Worm (Caenorhabditis elegans) whole organism, young adult: ENCODE results near the gene gtf-2A2.

Experiments
- B0261.1 ChIP-seq: sonication (generic microtip); optimal IDR thresholded peaks from 2 replicates; lab custom pipeline; 2016; ENCODE audit warnings: mild to moderate bottlenecking, missing genetic modification characterization, moderate library complexity, missing compliant biosample characterization
- F57C9.4 ChIP-seq: sonication (generic microtip); optimal IDR thresholded peaks from 2 replicates; lab custom pipeline; 2017; ENCODE audit warnings: mild to moderate bottlenecking, missing genetic modification characterization, missing compliant biosample characterization
- Y79H2A.3 ChIP-seq: fragments of 200-800 bp; sonication (Bioruptor generic); conservative IDR thresholded peaks from 2 replicates; pipeline ENCODE4 v1.3.6; 2022; ENCODE audit warnings: missing genetic modification reagents, missing genetic modification characterization, missing compliant biosample characterization
- athp-1 ChIP-seq: sonication (generic microtip); optimal IDR thresholded peaks from 2 replicates; lab custom pipeline; 2017; ENCODE audit warnings: mild to moderate bottlenecking, missing genetic modification characterization, missing compliant biosample characterization
- attf-5 ChIP-seq: fragments of 200-800 bp; sonication (Bioruptor generic); optimal IDR thresholded peaks from 2 replicates; lab custom pipeline; 2018; ENCODE audit warnings: mild to moderate bottlenecking, missing genetic modification characterization, missing compliant biosample characterization
- ccch-3 ChIP-seq: fragments of 200-800 bp; sonication (Bioruptor generic); optimal IDR thresholded peaks from 2 replicates; lab custom pipeline; 2018; ENCODE audit warnings: mild to moderate bottlenecking, missing genetic modification characterization, missing compliant biosample characterization
- ceh-27 ChIP-seq: fragments of 200-800 bp; sonication (Bioruptor generic); optimal IDR thresholded peaks from 2 replicates; lab custom pipeline; 2018; ENCODE audit warnings: mild to moderate bottlenecking, missing genetic modification characterization, moderate library complexity, missing compliant biosample characterization
- chd-7 ChIP-seq: sonication (generic microtip); optimal IDR thresholded peaks from 2 replicates; lab custom pipeline; 2016; ENCODE audit warnings: mild to moderate bottlenecking, missing genetic modification characterization, moderate library complexity, missing compliant biosample characterization
- hmg-1.2 ChIP-seq: fragments of 200-800 bp; sonication (Bioruptor generic); IDR thresholded peaks from 2 replicates; pipeline ENCODE4 v1.3.6; 2022; ENCODE audit warnings: missing genetic modification reagents, missing genetic modification characterization, missing compliant biosample characterization
- hmg-20 ChIP-seq: fragments of 200-800 bp; sonication (Bioruptor generic); IDR thresholded peaks from 2 replicates; pipeline ENCODE4 v1.3.6; 2022; ENCODE audit warnings: missing genetic modification reagents, missing genetic modification characterization, missing compliant biosample characterization
- lag-1 ChIP-seq: fragments of 200-800 bp; sonication (Bioruptor generic); IDR thresholded peaks from 2 replicates; pipeline ENCODE4 v1.3.6; 2022; ENCODE audit warnings: missing genetic modification reagents, missing genetic modification characterization, missing compliant biosample characterization
- lin-35 ChIP-seq, 3 experiments: fragments of 150-350 bp in 2 of 3; sonication (generic microtip) in 1 of 3; optimal IDR thresholded peaks; 2 replicates each; lab custom pipeline; 2014 to 2018; ENCODE audit warnings: missing biosample characterization in 3 of 3, missing genetic modification characterization in 3 of 3, missing genetic modification reagents in 3 of 3
- mcd-1 ChIP-seq: fragments of 200-800 bp; sonication (Bioruptor generic); IDR thresholded peaks from 2 replicates; pipeline ENCODE4 v1.3.6; 2022; ENCODE audit warnings: missing genetic modification reagents, missing genetic modification characterization, missing compliant biosample characterization
- nfyb-1 ChIP-seq: fragments of 200-800 bp; sonication (Bioruptor generic); IDR thresholded peaks from 2 replicates; pipeline ENCODE4 v1.3.6; 2022; ENCODE audit warnings: missing genetic modification reagents, missing genetic modification characterization, missing compliant biosample characterization
- nhr-90 ChIP-seq: sonication (generic microtip); optimal IDR thresholded peaks from 2 replicates; lab custom pipeline; 2016; ENCODE audit warnings: missing genotype, mild to moderate bottlenecking, missing genetic modification characterization, missing compliant biosample characterization
- rec-8 ChIP-seq, 2 experiments: sonication (generic microtip); optimal IDR thresholded peaks; 2 replicates each; lab custom pipeline; 2016; ENCODE audit warnings: mild to moderate bottlenecking in 2 of 2, missing genetic modification characterization in 2 of 2, missing genetic modification reagents in 2 of 2, missing genotype in 2 of 2, missing biosample characterization in 1 of 2, missing compliant biosample characterization in 1 of 2, moderate library complexity in 1 of 2
- sea-2 ChIP-seq: fragments of 200-800 bp; sonication (Bioruptor generic); IDR thresholded peaks from 2 replicates; pipeline ENCODE4 v1.3.6; 2022; ENCODE audit warnings: missing genetic modification characterization, missing compliant biosample characterization
- snpc-1.3 ChIP-seq: sonication (generic microtip); optimal IDR thresholded peaks from 2 replicates; lab custom pipeline; 2017; ENCODE audit warnings: missing genetic modification characterization, mild to moderate bottlenecking, missing compliant biosample characterization, antibody characterized with exemption, moderate library complexity, missing genotype, missing genetic modification reagents; ENCODE audit not compliant: insufficient read depth
- snpc-4 ChIP-seq, 5 experiments: fragments of 150-350 bp in 1 of 5; sonication (generic microtip) in 4 of 5; optimal IDR thresholded peaks; 2 replicates each; lab custom pipeline; 2014 to 2018; ENCODE audit warnings: missing genetic modification characterization in 5 of 5, missing biosample characterization in 3 of 5, antibody characterized with exemption in 2 of 5, mild to moderate bottlenecking in 2 of 5, missing compliant biosample characterization in 2 of 5, missing genotype in 2 of 5, moderate library complexity in 2 of 5, missing genetic modification reagents in 1 of 5
- ztf-18 ChIP-seq: sonication (generic microtip); optimal IDR thresholded peaks from 2 replicates; lab custom pipeline; 2016; ENCODE audit warnings: missing genotype, mild to moderate bottlenecking, missing genetic modification characterization, missing compliant biosample characterization
- ztf-3 ChIP-seq: fragments of 200-800 bp; sonication (Bioruptor generic); optimal IDR thresholded peaks from 2 replicates; lab custom pipeline; 2018; ENCODE audit warnings: mild to moderate bottlenecking, missing genetic modification characterization, missing compliant biosample characterization

The gtf-2A2 gene

DNA sequence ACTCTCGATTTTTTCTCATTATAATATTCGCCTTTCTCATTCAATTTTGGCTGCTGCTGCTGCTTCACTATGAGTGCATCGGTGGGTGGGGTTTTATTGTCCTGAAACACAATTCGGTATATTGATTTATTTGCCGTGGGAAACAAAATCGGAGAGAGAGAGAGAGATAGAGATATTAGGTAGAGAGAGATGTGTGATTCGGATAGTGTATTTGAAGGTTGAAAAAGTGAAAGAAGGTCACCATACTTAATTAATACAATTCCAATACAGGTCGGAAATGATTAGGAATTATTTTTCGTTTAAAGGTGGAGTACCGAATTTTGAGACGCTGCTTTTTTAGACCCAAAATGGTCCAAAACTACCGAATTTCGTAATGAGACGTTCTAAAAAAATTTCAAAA, 37.6 kb downstream of the gtf-2A2 start, which contains the start of gene tpst-1:
Gene tpst-1 (minus strand): TSS at position 101 of the 400 bp plus-strand sequence.
- TF ChIP-seq lag-1 (GFP tag; lab: Robert Waterston, UW) (no peak), chd-7 (tag; lab: Kevin White, UChicago) (no peak), sea-2 (no peak), hmg-20 (no peak), Y79H2A.3 (GFP tag; lab: Robert Waterston, UW) (no peak), ztf-18 (no peak), snpc-4 (GFP tag; optimal IDR thresholded peaks at IDR 0.05; lab: Kevin White, UChicago) (no peak), snpc-4 (tag; optimal IDR thresholded peaks at IDR 0.05; lab: Kevin White, UChicago) (no peak), ceh-27 (GFP tag; lab: Kevin White, UChicago) (no peak), B0261.1 (no peak), nhr-90 (tag; lab: Kevin White, UChicago) (no peak), attf-5 (GFP tag; lab: Kevin White, UChicago) (no peak), athp-1 (no peak)

DNA sequence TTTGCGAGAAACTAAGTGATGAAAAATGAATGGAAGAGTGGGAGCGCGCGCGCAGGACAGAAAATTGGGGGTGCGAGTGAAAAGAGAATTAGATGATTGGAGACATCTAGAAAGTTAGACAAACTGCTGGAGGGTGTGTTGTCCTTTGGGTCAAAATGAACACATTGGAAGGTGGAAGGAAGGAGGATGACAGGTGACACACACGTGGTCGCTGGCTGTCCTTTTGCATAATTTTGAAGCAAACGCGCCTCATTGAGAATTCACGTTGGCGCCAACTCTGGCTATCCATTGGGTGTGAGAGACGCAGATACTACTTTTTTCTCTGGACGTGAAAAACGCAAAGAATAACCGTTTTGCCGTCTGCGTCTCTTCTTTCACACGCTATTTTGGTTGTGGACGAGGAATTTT, 40.9 kb downstream of the gtf-2A2 start:
- TF ChIP-seq nfyb-1 (0 out of 2 replicates have a peak, but pooled peaks have one; percentile 22), mcd-1 (peak; percentile 75), hmg-1.2 (GFP tag; lab: Robert Waterston, UW) (peak; percentile 44; the same call in 1 of the 2 replicates), attf-5 (GFP tag; lab: Kevin White, UChicago) (peak; percentile 16)

DNA sequence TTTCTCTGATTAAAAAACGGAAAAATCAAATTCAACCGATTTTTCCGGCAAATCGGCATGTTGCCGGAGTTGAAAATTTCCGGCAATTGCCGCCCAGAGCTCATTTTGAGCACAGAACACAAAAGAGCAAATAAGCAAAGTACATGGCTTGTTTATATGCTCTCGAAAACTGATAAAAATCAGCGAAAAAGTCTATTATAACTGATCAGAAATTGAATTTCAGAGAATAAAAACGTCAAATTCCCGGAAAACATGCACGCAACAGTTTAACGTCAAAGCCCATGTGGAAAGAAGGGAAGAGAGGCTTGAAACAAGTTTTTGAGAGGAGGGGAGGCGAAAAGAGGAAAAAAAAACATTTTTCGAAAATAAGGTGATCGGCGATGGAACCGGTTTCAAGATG, 44.3 kb downstream of the gtf-2A2 start:
- TF ChIP-seq ccch-3 (GFP tag; lab: Kevin White, UChicago): no peak
- TF ChIP-seq ztf-3 (GFP tag; lab: Kevin White, UChicago): no peak
- no peak for TF ChIP-seq lin-35 (GFP tag; optimal IDR thresholded peaks at IDR 0.05; lab: Kevin White, UChicago)

DNA sequence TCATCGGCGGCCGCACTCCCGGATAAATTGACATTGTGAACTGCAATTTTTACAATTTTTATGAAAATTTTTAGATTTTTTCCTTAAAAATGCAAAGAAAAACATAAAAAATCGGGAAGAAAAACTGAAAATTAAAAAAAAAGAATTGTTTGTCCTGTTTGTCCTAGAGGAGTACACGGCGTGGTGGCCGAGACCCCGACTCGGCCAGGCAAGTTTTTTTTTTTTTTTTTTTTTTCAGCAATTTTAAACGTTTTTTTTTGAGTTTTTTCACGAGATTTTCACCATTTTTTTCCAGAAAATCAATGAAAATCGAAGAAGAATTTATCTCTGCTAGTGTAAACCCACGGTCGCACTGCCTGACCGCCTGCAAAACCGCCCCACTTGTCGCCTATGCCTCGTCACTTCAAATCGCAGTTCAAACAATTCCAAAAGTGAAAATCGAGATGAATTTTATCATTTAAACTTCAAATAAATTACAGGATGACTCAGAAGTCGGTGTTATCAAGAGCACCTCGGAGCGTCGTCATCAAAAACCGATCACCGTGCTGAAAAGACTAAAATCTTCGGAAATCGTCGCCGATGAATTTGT, 48.9 kb downstream of the gtf-2A2 start, which contains the start of the genes taf-7.2 and elpc-2:
Gene taf-7.2 (minus strand): TSS at position 42 of the 589 bp plus-strand sequence.
Gene elpc-2 (plus strand): TSS at position 296 of the 589 bp plus-strand sequence.
- TF ChIP-seq F57C9.4 (tag; lab: Kevin White, UChicago): no peak
- peak; percentile 8 for TF ChIP-seq snpc-1.3 (tag; lab: Kevin White, UChicago)
- TF ChIP-seq mcd-1: peak; percentile 51
- peak in 1 of 2 experiments; percentile 8 for TF ChIP-seq rec-8 (tag; optimal IDR thresholded peaks at IDR 0.05; lab: Kevin White, UChicago)
